Worm (Caenorhabditis elegans) whole organism, L3 larva: ENCODE results near the gene cutl-16.

ENCODE experiments used
- nhr-25 ChIP-seq: sonication (generic microtip); optimal IDR thresholded peaks from 2 replicates; lab custom pipeline; 2017; ENCODE audit warnings: missing biosample characterization, missing genetic modification characterization
- pha-4 ChIP-seq: fragments of 150-350 bp; optimal IDR thresholded peaks from 2 replicates; lab custom pipeline; 2014; ENCODE audit warnings: missing biosample characterization, missing genetic modification reagents, missing genetic modification characterization

ce11 chrII:6436845-6437244, 4.4 kb upstream of the cutl-16 start:
- no peak for TF ChIP-seq pha-4 (tag; lab: Kevin White, UChicago)
- no peak for TF ChIP-seq nhr-25
